Worm (Caenorhabditis elegans) whole organism, early embryonic: Measurements from ENCODE around the gene ZC13.1.

Experiments
- B0310.2 ChIP-seq: sonication (generic microtip); optimal IDR thresholded peaks from 2 replicates; lab custom pipeline; 2016; ENCODE audit warnings: mild to moderate bottlenecking, missing genetic modification characterization, missing compliant biosample characterization
- aly-1 ChIP-seq: sonication (generic microtip); optimal IDR thresholded peaks from 2 replicates; lab custom pipeline; 2016; ENCODE audit warnings: missing genetic modification characterization, missing compliant biosample characterization
- ama-1 ChIP-seq: fragments of 150-350 bp; optimal IDR thresholded peaks from 2 replicates; lab custom pipeline; 2014
- ets-7 ChIP-seq: sonication (generic microtip); optimal IDR thresholded peaks from 2 replicates; lab custom pipeline; 2016; ENCODE audit warnings: missing genotype, missing genetic modification characterization, missing compliant biosample characterization
- flt-1 ChIP-seq: fragments of 200-800 bp; sonication (Bioruptor generic); IDR thresholded peaks from 2 replicates; pipeline ENCODE4 v1.3.6; 2022; ENCODE audit warnings: missing genetic modification characterization, missing compliant biosample characterization
- hmbx-1 ChIP-seq: sonication (generic microtip); optimal IDR thresholded peaks from 2 replicates; lab custom pipeline; 2016; ENCODE audit warnings: mild to moderate bottlenecking, missing genetic modification characterization, missing compliant biosample characterization
- hnd-1 ChIP-seq: sonication (generic microtip); optimal IDR thresholded peaks from 2 replicates; lab custom pipeline; 2016; ENCODE audit warnings: missing genetic modification characterization, missing compliant biosample characterization
- pes-1 ChIP-seq: fragments of 200-800 bp; sonication (Bioruptor generic); IDR thresholded peaks from 2 replicates; pipeline ENCODE4 v1.3.6; 2022; ENCODE audit warnings: missing genetic modification reagents, missing genetic modification characterization, missing compliant biosample characterization
- scrt-1 ChIP-seq: fragments of 200-800 bp; sonication (Bioruptor generic); IDR thresholded peaks from 2 replicates; pipeline ENCODE4 v1.3.6; 2022; ENCODE audit warnings: missing genetic modification characterization, missing compliant biosample characterization
- tra-4 ChIP-seq: sonication (generic microtip); optimal IDR thresholded peaks from 2 replicates; lab custom pipeline; 2017; ENCODE audit warnings: missing genetic modification characterization, missing compliant biosample characterization

DNA sequence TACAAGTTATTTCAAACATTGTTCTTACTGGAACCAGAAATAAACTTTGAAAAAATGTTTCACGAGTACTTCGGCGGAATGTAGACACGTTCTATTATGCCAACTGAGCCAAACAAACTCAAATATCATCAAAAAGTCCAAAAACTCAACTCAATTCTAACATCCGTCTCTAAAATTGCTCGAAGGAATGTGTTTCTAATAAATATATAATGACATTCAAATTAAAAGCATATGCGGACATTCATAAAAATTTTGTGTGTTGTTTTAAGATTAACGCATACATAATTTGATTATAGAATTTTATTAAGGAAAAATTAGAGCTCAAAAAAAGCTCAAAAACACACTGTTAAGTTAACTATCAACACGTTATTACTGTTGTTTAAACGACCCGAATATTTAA, 31.6 kb upstream of the ZC13.1 start:
- TF ChIP-seq hmbx-1 (tag; lab: Kevin White, UChicago) (no peak), ama-1 (lab: Kevin White, UChicago) (no peak), B0310.2 (tag; lab: Kevin White, UChicago) (no peak), tra-4 (tag; lab: Kevin White, UChicago) (no peak), aly-1 (tag; lab: Kevin White, UChicago) (no peak), flt-1 (GFP tag; lab: Robert Waterston, UW) (no peak), scrt-1 (GFP tag; lab: Robert Waterston, UW) (no peak), ets-7 (tag; lab: Kevin White, UChicago) (no peak), pes-1 (GFP tag; lab: Robert Waterston, UW) (no peak), hnd-1 (tag; lab: Kevin White, UChicago) (no peak)
